Fruit fly (Drosophila melanogaster): ENCODE data around the gene Coq3.

Gene Coq3

dm6 chr2L:21163311-21163842 is 5.0 kb upstream of the Coq3 start, which contains the start of gene Noc2 (continued):
- TF ChIP-seq CG4617 (GFP tag; optimal IDR thresholded peaks at IDR 0.05; ENCODE audit: borderline replicate concordance), result peak; percentile 55
- no peak for TF ChIP-seq dati (GFP tag; IDR thresholded peaks at IDR 0.05)
- TF ChIP-seq CG2129 (GFP tag; IDR thresholded peaks at IDR 0.05; ENCODE audit: partially characterized antibody), result no peak
- peak; percentile 54 for TF ChIP-seq CG3847 (GFP tag; IDR thresholded peaks at IDR 0.05)
- TF ChIP-seq vvl (GFP tag; IDR thresholded peaks at IDR 0.05), result peak; percentile 20; the same call in 1 of the 2 replicates
- peak; percentile 67 for TF ChIP-seq CG2678 (tag; optimal IDR thresholded peaks at IDR 0.05)
- TF ChIP-seq bowl (GFP tag; IDR thresholded peaks at IDR 0.05), result no peak
- TF ChIP-seq Sry-δ (GFP tag; optimal IDR thresholded peaks at IDR 0.05), result peak; percentile 0
- TF ChIP-seq CG6689 (GFP tag; IDR thresholded peaks at IDR 0.05), result peak; percentile 17; the same call in 1 of the 2 replicates
- no peak for TF ChIP-seq CG6791 (GFP tag; IDR thresholded peaks at IDR 0.05; ENCODE audit: partially characterized antibody)
- peak; percentile 64; the same call in 1 of the 3 replicates for TF ChIP-seq ken (GFP tag; IDR thresholded peaks at IDR 0.05)
- TF ChIP-seq vfl (GFP tag; optimal IDR thresholded peaks at IDR 0.05), result no peak
- TF ChIP-seq NFAT (GFP tag; IDR thresholded peaks at IDR 0.05), result peak; percentile 44; the same call in 1 of the 2 replicates
- TF ChIP-seq CG30020 (tag; optimal IDR thresholded peaks at IDR 0.05), result peak; percentile 45
- TF ChIP-seq Dbx (GFP tag; IDR thresholded peaks at IDR 0.05), result 0 out of 3 replicates have a peak, but pooled peaks have one; percentile 44
- no peak for TF ChIP-seq CG15073 (GFP tag; optimal IDR thresholded peaks at IDR 0.05)
- no peak for TF ChIP-seq bab2 (GFP tag; optimal IDR thresholded peaks at IDR 0.05)
- TF ChIP-seq CG7963 (GFP tag; IDR thresholded peaks at IDR 0.05; ENCODE audit: partially characterized antibody), result peak; percentile 14; the same call in 1 of the 3 replicates
- no peak for TF ChIP-seq CG34376 (GFP tag; optimal IDR thresholded peaks at IDR 0.05)
- no peak for TF ChIP-seq en (GFP tag; optimal IDR thresholded peaks at IDR 0.05)
- TF ChIP-seq ranshi (GFP tag; IDR thresholded peaks at IDR 0.05), result peak; percentile 56; the same call in 1 of the 2 replicates
- TF ChIP-seq Lhr (GFP tag; optimal IDR thresholded peaks at IDR 0.05), result peak; percentile 15
- no peak for TF ChIP-seq CG17186 (GFP tag; optimal IDR thresholded peaks at IDR 0.05)
- peak; percentile 56 for TF ChIP-seq Sox100B (GFP tag; optimal IDR thresholded peaks at IDR 0.05)
- peak; percentile 70 for TF ChIP-seq row (GFP tag; IDR thresholded peaks at IDR 0.05)
- TF ChIP-seq Six4 (GFP tag; optimal IDR thresholded peaks at IDR 0.05), result no peak
- TF ChIP-seq Nf-YB (GFP tag; optimal IDR thresholded peaks at IDR 0.05), result no peak
- TF ChIP-seq CG8281 (tag; optimal IDR thresholded peaks at IDR 0.05), result no peak
- TF ChIP-seq CG14965 (GFP tag; optimal IDR thresholded peaks at IDR 0.05; ENCODE audit: borderline replicate concordance), result no peak
- no peak for TF ChIP-seq tap (tag; optimal IDR thresholded peaks at IDR 0.05)
- TF ChIP-seq Tbp (GFP tag; optimal IDR thresholded peaks at IDR 0.05), result no peak
- TF ChIP-seq CG8359 (GFP tag; optimal IDR thresholded peaks at IDR 0.05; ENCODE audit: borderline replicate concordance), result no peak
- TF ChIP-seq CG11695 (GFP tag; IDR thresholded peaks at IDR 0.05), result no peak
- peak; percentile 31 for TF ChIP-seq pho (GFP tag; optimal IDR thresholded peaks at IDR 0.05)
- TF ChIP-seq tgo (GFP tag; IDR thresholded peaks at IDR 0.05), result peak; percentile 46; the same call in 2 of the 3 replicates
- no peak for TF ChIP-seq cas (GFP tag; IDR thresholded peaks at IDR 0.05)
- TF ChIP-seq Asciz (GFP tag; optimal IDR thresholded peaks at IDR 0.05), result no peak
- peak; percentile 11 to 31 for TF ChIP-seq Pdp1 (GFP tag; optimal IDR thresholded peaks at IDR 0.05)
- no peak for TF ChIP-seq CG30431 (GFP tag; optimal IDR thresholded peaks at IDR 0.05)
- TF ChIP-seq Fer1 (GFP tag; optimal IDR thresholded peaks at IDR 0.05), result peak; percentile 4
- TF ChIP-seq stwl (tag; optimal IDR thresholded peaks at IDR 0.05), result no peak
- no peak for TF ChIP-seq Stat92E (GFP tag; optimal IDR thresholded peaks at IDR 0.05)
- TF ChIP-seq CG6683 (GFP tag; optimal IDR thresholded peaks at IDR 0.05), result no peak
- no peak for TF ChIP-seq HLH4C (GFP tag; IDR thresholded peaks at IDR 0.05; ENCODE audit: partially characterized antibody)
- no peak for TF ChIP-seq CG1233 (GFP tag; optimal IDR thresholded peaks at IDR 0.05)
- 0 out of 3 replicates have a peak, but pooled peaks have one; percentile 40 for TF ChIP-seq ci (GFP tag; IDR thresholded peaks at IDR 0.05)
- TF ChIP-seq Gsc (GFP tag; IDR thresholded peaks at IDR 0.05), result no peak; the same call in 1 of the 2 replicates
- peak; percentile 22 for TF ChIP-seq CG4820 (GFP tag; optimal IDR thresholded peaks at IDR 0.05)
- TF ChIP-seq CG10543 (GFP tag; optimal IDR thresholded peaks at IDR 0.05), result peak; percentile 45
- TF ChIP-seq h (optimal IDR thresholded peaks at IDR 0.05), result no peak

Measured in whole organism, embryonic.